Worm (Caenorhabditis elegans): ENCODE measurements around the gene sri-21.
"Not testable (repeated sequence)": the region's sequence is repeated elsewhere in the genome, so short reads cannot be mapped to it uniquely, and the experiment has no call there.

DNA sequence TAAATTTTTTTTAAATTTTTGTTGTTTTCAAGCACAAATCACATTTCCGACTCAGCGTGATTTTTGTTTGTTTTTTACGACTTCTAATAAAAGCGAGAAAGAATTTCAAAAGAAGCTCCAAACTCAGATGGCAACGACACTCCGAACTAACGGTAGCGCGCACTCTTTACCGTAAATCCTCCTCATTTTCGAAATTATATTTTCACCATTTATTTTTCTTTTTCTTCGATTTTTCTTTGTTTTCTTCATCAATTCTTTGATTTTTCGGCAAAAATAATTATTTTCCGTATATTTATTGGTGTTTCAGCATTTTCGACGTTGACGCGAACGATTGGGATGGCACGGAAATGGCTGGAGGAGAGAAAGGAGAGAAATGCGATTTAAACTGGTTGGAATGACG lies 9.1 kb downstream of the sri-21 start, which contains the start of gene T24A6.1:
- TF ChIP-seq snpc-4 (tag; optimal IDR thresholded peaks at IDR 0.05); unc-62 (GFP tag; optimal IDR thresholded peaks at IDR 0.05); nhr-2 (tag; optimal IDR thresholded peaks at IDR 0.05); nhr-237 (tag; optimal IDR thresholded peaks at IDR 0.05); hlh-1 (tag; optimal IDR thresholded peaks at IDR 0.05); lsy-2 (tag; optimal IDR thresholded peaks at IDR 0.05); nhr-12 (tag; optimal IDR thresholded peaks at IDR 0.05); elt-3 (tag; optimal IDR thresholded peaks at IDR 0.05); drap-1 (GFP tag; optimal IDR thresholded peaks at IDR 0.05); nhr-28 (tag; optimal IDR thresholded peaks at IDR 0.05); ztf-11 (tag; optimal IDR thresholded peaks at IDR 0.05); ceh-43 (GFP tag; optimal IDR thresholded peaks at IDR 0.05); ces-1 (GFP tag; optimal IDR thresholded peaks at IDR 0.05): not testable (repeated sequence)
